Fruit fly (Drosophila melanogaster) S2 (cell line): ENCODE measurements around the gene mAChR-C.

Experiments used
- CG8478 ChIP-seq: fragments of >200 bp; optimal IDR thresholded peaks from 2 replicates; lab custom pipeline; 2018
- CTCF ChIP-seq, 2 experiments: fragments of >200 bp; optimal IDR thresholded peaks; 2 replicates each; lab custom pipeline; 2018

Gene mAChR-C

dm6 chrX:6843841-6844440, 11.5 kb upstream of the mAChR-C start, which contains the start of the genes CG14435 and Tmf:
CG14435 (minus strand) TSS chrX:6843921.
Tmf (plus strand) TSS chrX:6844341.
- no peak for TF ChIP-seq CG8478
- no peak for TF ChIP-seq CTCF (optimal IDR thresholded peaks at IDR 0.05; lab: Kevin White, UChicago)

- TF ChIP-seq CG8478 (no peak), CTCF (optimal IDR thresholded peaks at IDR 0.05; lab: Kevin White, UChicago) (no peak)
Measured at dm6 chrX:6824203-6824602, 8.3 kb downstream of the mAChR-C start, which contains the start of gene nonC. nonC (plus strand) TSS chrX:6824496.

dm6 chrX:6822904-6823303, 9.6 kb downstream of the mAChR-C start, which contains the start of gene Atx-1:
Atx-1 (plus strand) TSS chrX:6823204.
- TF ChIP-seq CG8478 (no peak), CTCF (optimal IDR thresholded peaks at IDR 0.05; lab: Kevin White, UChicago) (no peak)

- peak; percentile 40 to 51 for TF ChIP-seq CTCF (optimal IDR thresholded peaks at IDR 0.05; lab: Kevin White, UChicago)
- TF ChIP-seq CG8478, result no peak
Measured at dm6 chrX:6820703-6821102, 11.8 kb downstream of the mAChR-C start, which contains the start of the genes Nf-YC and xit. Nf-YC (minus strand) TSS chrX:6820919. xit (plus strand) TSS chrX:6821016.

dm6 chrX:6813678-6814077, 18.8 kb downstream of the mAChR-C start, which contains the start of gene iav:
iav (plus strand) TSS chrX:6813978.
- no peak for TF ChIP-seq CG8478
- TF ChIP-seq CTCF (optimal IDR thresholded peaks at IDR 0.05; lab: Kevin White, UChicago), result no peak

- TF ChIP-seq CG8478 (no peak), CTCF (optimal IDR thresholded peaks at IDR 0.05; lab: Kevin White, UChicago) (no peak)
Measured at dm6 chrX:6805404-6805803, 27.1 kb downstream of the mAChR-C start.

dm6 chrX:6804485-6805295, 27.8 kb downstream of the mAChR-C start:
- TF ChIP-seq CG8478 (no peak), CTCF (optimal IDR thresholded peaks at IDR 0.05; lab: Kevin White, UChicago) (no peak)

- no peak for TF ChIP-seq CG8478
- no peak for TF ChIP-seq CTCF (optimal IDR thresholded peaks at IDR 0.05; lab: Kevin White, UChicago)
Measured at dm6 chrX:6803880-6804484, 28.5 kb downstream of the mAChR-C start.

- TF ChIP-seq CG8478 (no peak), CTCF (optimal IDR thresholded peaks at IDR 0.05; lab: Kevin White, UChicago) (peak in 1 of 2 experiments; percentile 35)
Measured at dm6 chrX:6803312-6803794, 29.1 kb downstream of the mAChR-C start, which contains the start of the genes C3G and pod1. C3G (minus strand) TSS chrX:6803593. pod1 (plus strand) TSS chrX:6803684.

dm6 chrX:6802376-6803080, 30.0 kb downstream of the mAChR-C start:
- TF ChIP-seq CG8478 (no peak), CTCF (optimal IDR thresholded peaks at IDR 0.05; lab: Kevin White, UChicago) (no peak)

- no peak for TF ChIP-seq CG8478
- no peak for TF ChIP-seq CTCF (optimal IDR thresholded peaks at IDR 0.05; lab: Kevin White, UChicago)
Measured at dm6 chrX:6800726-6801296, 31.7 kb downstream of the mAChR-C start.

dm6 chrX:6799261-6800022, 33.0 kb downstream of the mAChR-C start:
- TF ChIP-seq CTCF (optimal IDR thresholded peaks at IDR 0.05; lab: Kevin White, UChicago) (no peak), CG8478 (no peak)

dm6 chrX:6796972-6797371, 35.5 kb downstream of the mAChR-C start:
- TF ChIP-seq CTCF (optimal IDR thresholded peaks at IDR 0.05; lab: Kevin White, UChicago) (no peak), CG8478 (no peak)
